Fruit fly (Drosophila melanogaster): ENCODE data around the gene mei-217.
A peak's percentile ranks its signal among the peaks of the same experiment; 100 is the strongest.

mei-217 gene

DNA sequence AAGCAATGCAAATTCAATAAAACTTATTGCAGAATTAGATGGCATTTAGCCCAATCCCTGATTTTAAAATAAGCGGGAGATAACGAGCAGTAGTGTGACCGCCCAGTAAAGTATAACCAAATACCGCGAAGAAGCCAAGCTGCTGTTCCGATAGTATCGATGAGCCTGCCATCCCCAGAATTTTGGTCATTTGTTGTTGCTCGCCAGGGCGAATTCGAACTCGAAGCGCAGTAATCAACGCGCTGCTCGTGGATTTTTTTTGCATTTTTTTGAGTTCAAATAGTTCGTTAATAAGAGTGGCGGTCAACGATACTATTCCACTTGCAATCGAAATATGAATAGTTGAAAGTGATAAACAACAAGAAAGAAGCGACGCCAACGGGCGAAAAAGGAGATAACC lies 17.0 kb upstream of the mei-217 start, which contains the start of gene baz (continued):
- TF ChIP-seq zen (tag; optimal IDR thresholded peaks at IDR 0.05) (peak; percentile 1), HLHmδ (GFP tag; optimal IDR thresholded peaks at IDR 0.05) (peak; percentile 17), CG34376 (GFP tag; optimal IDR thresholded peaks at IDR 0.05) (no peak), Elba2 (GFP tag; optimal IDR thresholded peaks at IDR 0.05) (no peak), MBD-R2 (GFP tag; IDR thresholded peaks at IDR 0.05) (peak; percentile 54; the same call in 1 of the 2 replicates), NC2β (GFP tag; optimal IDR thresholded peaks at IDR 0.05) (no peak), pan (optimal IDR thresholded peaks at IDR 0.05) (no peak), pan (GFP tag; optimal IDR thresholded peaks at IDR 0.05 in 1 of 2, IDR thresholded peaks at IDR 0.05 in 1 of 2) (peak in 1 of 2 experiments; percentile 19), phol (tag; optimal IDR thresholded peaks at IDR 0.05) (peak; percentile 30), CG2202 (tag; optimal IDR thresholded peaks at IDR 0.05) (no peak), vfl (GFP tag; optimal IDR thresholded peaks at IDR 0.05) (no peak), Ada2b (GFP tag; IDR thresholded peaks at IDR 0.05) (no peak), Sox102F (GFP tag; optimal IDR thresholded peaks at IDR 0.05) (no peak), eve (GFP tag; optimal IDR thresholded peaks at IDR 0.05) (no peak), Awh (GFP tag; IDR thresholded peaks at IDR 0.05) (no peak), row (GFP tag; IDR thresholded peaks at IDR 0.05) (peak; percentile 50), dan (GFP tag; IDR thresholded peaks at IDR 0.05) (no peak), hbn (GFP tag; IDR thresholded peaks at IDR 0.05; ENCODE audit: partially characterized antibody) (peak; percentile 82), NK7.1 (GFP tag; optimal IDR thresholded peaks at IDR 0.05) (no peak), Meics (GFP tag; optimal IDR thresholded peaks at IDR 0.05) (no peak), CG7357 (GFP tag; IDR thresholded peaks at IDR 0.05) (no peak), nom (GFP tag; optimal IDR thresholded peaks at IDR 0.05) (peak; percentile 13), salm (tag; optimal IDR thresholded peaks at IDR 0.05) (no peak), Camta (GFP tag; optimal IDR thresholded peaks at IDR 0.05) (no peak), bbx (GFP tag; IDR thresholded peaks at IDR 0.05; ENCODE audit: partially characterized antibody) (peak; percentile 93), CG6791 (GFP tag; IDR thresholded peaks at IDR 0.05; ENCODE audit: partially characterized antibody) (peak; percentile 93), Ets65A (GFP tag) (no peak), CG13424 (tag; optimal IDR thresholded peaks at IDR 0.05) (no peak), CG2120 (GFP tag; optimal IDR thresholded peaks at IDR 0.05) (peak; percentile 3), CG13287 (GFP tag; IDR thresholded peaks at IDR 0.05; ENCODE audit: partially characterized antibody) (peak; percentile 87), chm (GFP tag; IDR thresholded peaks at IDR 0.05) (peak; percentile 76), Adf1 (GFP tag; IDR thresholded peaks at IDR 0.05) (no peak), CG12219 (GFP tag; optimal IDR thresholded peaks at IDR 0.05) (no peak), HLH54F (GFP tag; optimal IDR thresholded peaks at IDR 0.05) (no peak), usp (GFP tag; optimal IDR thresholded peaks at IDR 0.05) (no peak), dimm (GFP tag; IDR thresholded peaks at IDR 0.05) (no peak), tin (GFP tag; optimal IDR thresholded peaks at IDR 0.05) (no peak), onecut (GFP tag; IDR thresholded peaks at IDR 0.05) (no peak), bowl (GFP tag; IDR thresholded peaks at IDR 0.05) (no peak), peb (GFP tag; IDR thresholded peaks at IDR 0.05) (no peak), ATbp (GFP tag; optimal IDR thresholded peaks at IDR 0.05) (no peak), tna (GFP tag; IDR thresholded peaks at IDR 0.05; ENCODE audit: partially characterized antibody) (peak; percentile 81), CG31365 (tag; optimal IDR thresholded peaks at IDR 0.05) (no peak), CG2875 (GFP tag; optimal IDR thresholded peaks at IDR 0.05) (no peak), CG42726 (GFP tag; IDR thresholded peaks at IDR 0.05; ENCODE audit: partially characterized antibody) (peak; percentile 90), CG4328 (GFP tag; optimal IDR thresholded peaks at IDR 0.05) (no peak), ato (GFP tag; IDR thresholded peaks at IDR 0.05; ENCODE audit: partially characterized antibody) (peak; percentile 89), CG17568 (GFP tag; optimal IDR thresholded peaks at IDR 0.05) (no peak), gt (GFP tag; IDR thresholded peaks at IDR 0.05) (no peak), Sin3A (optimal IDR thresholded peaks at IDR 0.05) (peak; percentile 21), CG10431 (GFP tag; optimal IDR thresholded peaks at IDR 0.05) (no peak), sna (GFP tag; IDR thresholded peaks at IDR 0.05; ENCODE audit: partially characterized antibody) (peak; percentile 61)
